Worm (Caenorhabditis elegans) whole organism, mixed stage, embryonic: ENCODE measurements around the gene srg-6.

ENCODE experiments used
- blmp-1 ChIP-seq: fragments of 150-350 bp; optimal IDR thresholded peaks from 2 replicates; lab custom pipeline; 2014; ENCODE audit warnings: missing biosample characterization, missing genetic modification characterization
- ces-1 ChIP-seq: fragments of 150-350 bp; optimal IDR thresholded peaks from 2 replicates; lab custom pipeline; 2014; ENCODE audit warnings: missing biosample characterization, missing genetic modification reagents, missing genetic modification characterization
- ztf-11 ChIP-seq: fragments of 150-350 bp; optimal IDR thresholded peaks from 2 replicates; lab custom pipeline; 2014; ENCODE audit warnings: missing biosample characterization, missing genetic modification characterization

DNA sequence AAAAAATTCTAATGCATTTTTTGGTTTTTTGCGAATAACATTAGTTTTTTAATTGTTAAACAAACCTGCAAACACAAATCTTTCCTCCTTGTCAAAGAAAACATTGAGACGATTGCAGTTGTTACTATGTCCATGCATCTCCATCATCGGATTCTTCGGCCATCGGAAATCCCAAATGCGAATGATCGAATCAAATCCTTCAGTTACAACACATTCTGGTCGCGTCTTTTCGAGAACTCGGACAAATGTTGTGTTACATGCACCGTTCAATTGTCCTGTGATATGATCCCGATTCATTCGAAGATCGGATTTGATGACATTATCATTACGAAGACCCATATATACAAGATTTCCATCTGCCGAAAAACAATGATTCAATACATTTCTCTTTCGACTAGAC, 34.5 kb upstream of the srg-6 start:
- TF ChIP-seq blmp-1: no peak
- no peak for TF ChIP-seq ztf-11
- no peak for TF ChIP-seq ces-1 (GFP tag; lab: Kevin White, UChicago)
